Worm (Caenorhabditis elegans) whole organism, late embryonic: Measurements from ENCODE around the gene Y77E11A.23.

Source experiments
- C08G9.2 ChIP-seq: sonication (generic microtip); optimal IDR thresholded peaks from 2 replicates; lab custom pipeline; 2016; ENCODE audit warnings: mild to moderate bottlenecking, missing genetic modification characterization, moderate library complexity, missing compliant biosample characterization
- F13H6.1 ChIP-seq: sonication (generic microtip); optimal IDR thresholded peaks from 2 replicates; lab custom pipeline; 2016; ENCODE audit warnings: missing genetic modification characterization, missing compliant biosample characterization
- Y22D7AL.16 ChIP-seq: sonication (generic microtip); optimal IDR thresholded peaks from 2 replicates; lab custom pipeline; 2016; ENCODE audit warnings: missing genetic modification characterization, missing compliant biosample characterization
- ama-1 ChIP-seq: fragments of 150-350 bp; optimal IDR thresholded peaks from 2 replicates; lab custom pipeline; 2014
- ceh-18 ChIP-seq: sonication (generic microtip); optimal IDR thresholded peaks from 2 replicates; lab custom pipeline; 2016; ENCODE audit warnings: missing genetic modification characterization, missing compliant biosample characterization
- ceh-19 ChIP-seq: fragments of 200-800 bp; sonication (Bioruptor generic); optimal IDR thresholded peaks from 2 replicates; lab custom pipeline; 2018; ENCODE audit warnings: mild to moderate bottlenecking, missing genetic modification characterization, missing compliant biosample characterization
- hlh-6 ChIP-seq: sonication (generic microtip); optimal IDR thresholded peaks from 2 replicates; lab custom pipeline; 2016; ENCODE audit warnings: missing genotype, missing genetic modification characterization, missing compliant biosample characterization
- nfya-1 ChIP-seq: sonication (generic microtip); optimal IDR thresholded peaks from 2 replicates; lab custom pipeline; 2017; ENCODE audit warnings: missing genetic modification characterization, mild to moderate bottlenecking, missing compliant biosample characterization, antibody characterized with exemption, moderate library complexity
- nhr-11 ChIP-seq: fragments of 150-350 bp; optimal IDR thresholded peaks from 2 replicates; lab custom pipeline; 2014; ENCODE audit warnings: missing biosample characterization, missing genetic modification characterization
- pha-2 ChIP-seq: sonication (generic microtip); optimal IDR thresholded peaks from 2 replicates; lab custom pipeline; 2017; ENCODE audit warnings: mild to moderate bottlenecking, missing genetic modification characterization, missing compliant biosample characterization
- sox-4 ChIP-seq: sonication (generic microtip); optimal IDR thresholded peaks from 2 replicates; lab custom pipeline; 2017; ENCODE audit warnings: mild to moderate bottlenecking, missing genetic modification characterization, inconsistent platforms, missing compliant biosample characterization
- tbx-7 ChIP-seq: sonication (generic microtip); optimal IDR thresholded peaks from 2 replicates; lab custom pipeline; 2016; ENCODE audit warnings: missing genotype, missing genetic modification characterization, missing compliant biosample characterization

ce11 chrIV:1455006-1455405 lies 24.8 kb upstream of the Y77E11A.23 start:
- TF ChIP-seq sox-4 (tag; lab: Kevin White, UChicago), result no peak
- no peak for TF ChIP-seq hlh-6 (tag; lab: Kevin White, UChicago)
- TF ChIP-seq ceh-18, result no peak
- TF ChIP-seq nhr-11, result no peak
- no peak for TF ChIP-seq C08G9.2 (tag; lab: Kevin White, UChicago)
- no peak for TF ChIP-seq tbx-7 (tag; lab: Kevin White, UChicago)
- TF ChIP-seq Y22D7AL.16 (tag; lab: Kevin White, UChicago), result no peak
- TF ChIP-seq ama-1 (lab: Kevin White, UChicago), result no peak
- no peak for TF ChIP-seq ceh-19 (GFP tag; lab: Kevin White, UChicago)
- TF ChIP-seq nfya-1 (tag; lab: Kevin White, UChicago), result no peak
- no peak for TF ChIP-seq pha-2
- TF ChIP-seq F13H6.1 (tag; lab: Kevin White, UChicago), result no peak
